Fruit fly (Drosophila melanogaster) whole organism, pupa: ENCODE measurements around the gene CG6283.

ENCODE experiments used
- CG14655 ChIP-seq: fragments of 200-800 bp; sonication (Bioruptor generic); optimal IDR thresholded peaks from 3 replicates; lab custom pipeline; 2017; ENCODE audit warnings: mild to moderate bottlenecking, missing biosample characterization, missing genetic modification reagents, missing genetic modification characterization
- CG15710 ChIP-seq: fragments of 200-800 bp; sonication (Bioruptor generic); optimal IDR thresholded peaks from 2 replicates; lab custom pipeline; 2018; ENCODE audit warnings: missing biosample characterization, mild to moderate bottlenecking, missing genetic modification characterization, moderate library complexity
- CG17806 ChIP-seq: fragments of 200-800 bp; sonication (Bioruptor generic); optimal IDR thresholded peaks from 2 replicates; lab custom pipeline; 2018; ENCODE audit warnings: missing biosample characterization, mild to moderate bottlenecking, missing genetic modification characterization, moderate library complexity
- CG4496 ChIP-seq: fragments of 200-800 bp; sonication (Bioruptor generic); IDR thresholded peaks from 3 replicates; pipeline ENCODE4 v1.3.6; 2022; ENCODE audit warnings: missing biosample characterization, missing genetic modification characterization
- EcR ChIP-seq: fragments of 200-800 bp; sonication (Bioruptor generic); optimal IDR thresholded peaks from 3 replicates; lab custom pipeline; 2019; ENCODE audit warnings: missing biosample characterization, missing genetic modification characterization, mild to moderate bottlenecking, moderate library complexity, missing genetic modification reagents
- Ets98B ChIP-seq: fragments of 200-800 bp; sonication (Bioruptor generic); IDR thresholded peaks from 2 replicates; pipeline ENCODE4 v1.3.6; 2022; ENCODE audit warnings: missing biosample characterization, missing genetic modification characterization
- Pif1B ChIP-seq: fragments of 200-800 bp; sonication (Bioruptor generic); optimal IDR thresholded peaks from 3 replicates; lab custom pipeline; 2016; ENCODE audit warnings: missing biosample characterization, missing genetic modification characterization

DNA sequence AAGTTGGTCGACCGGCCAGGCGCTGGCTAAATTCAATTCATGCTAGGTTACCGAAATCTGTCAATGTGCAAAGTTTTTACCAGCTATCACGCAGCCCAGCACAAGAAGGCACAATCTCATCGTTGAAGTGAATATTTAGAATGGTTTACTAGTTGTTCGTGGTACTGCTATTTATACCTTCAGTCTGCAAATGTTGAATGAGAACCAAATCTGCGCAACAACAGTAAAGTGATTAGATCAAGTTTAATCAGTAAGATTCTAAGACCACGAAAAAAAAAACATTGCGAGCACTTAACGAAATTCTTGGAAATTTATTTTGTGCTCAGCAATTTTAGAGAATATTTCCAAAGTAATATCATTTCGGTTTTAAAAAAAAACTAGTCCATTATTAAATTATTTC, 15.8 kb downstream of the CG6283 start, which contains the start of gene CG6296:
- TF ChIP-seq EcR (GFP tag; lab: Kevin White, UChicago) (no peak), CG4496 (no peak), Ets98B (no peak), CG14655 (GFP tag; lab: Kevin White, UChicago) (no peak), CG17806 (no peak), CG15710 (tag; lab: Kevin White, UChicago) (no peak), Pif1B (GFP tag; lab: Kevin White, UChicago) (no peak)
